Worm (Caenorhabditis elegans) whole organism, L1 larva: ENCODE results near the gene rom-2.

Experiments used
- C16A3.4 ChIP-seq: fragments of 150-350 bp; optimal IDR thresholded peaks from 2 replicates; lab custom pipeline; 2014; ENCODE audit warnings: missing biosample characterization, missing genetic modification characterization
- C34B4.2 ChIP-seq: sonication (generic microtip); optimal IDR thresholded peaks from 2 replicates; lab custom pipeline; 2017; ENCODE audit warnings: mild to moderate bottlenecking, missing genetic modification characterization, missing compliant biosample characterization
- F16B12.6 ChIP-seq: fragments of 150-350 bp; optimal IDR thresholded peaks from 2 replicates; lab custom pipeline; 2014; ENCODE audit warnings: missing biosample characterization, missing genetic modification characterization
- aly-2 ChIP-seq: fragments of 150-350 bp; optimal IDR thresholded peaks from 2 replicates; lab custom pipeline; 2014; ENCODE audit warnings: missing biosample characterization, missing genetic modification characterization
- blmp-1 ChIP-seq: fragments of 150-350 bp; optimal IDR thresholded peaks from 2 replicates; lab custom pipeline; 2014; ENCODE audit warnings: missing biosample characterization, missing genetic modification characterization
- ceh-82 ChIP-seq, 3 experiments: fragments of 150-350 bp in 1 of 3; sonication (generic microtip) in 2 of 3; optimal IDR thresholded peaks; 2 replicates each; lab custom pipeline; 2014 to 2017; ENCODE audit warnings: missing biosample characterization in 3 of 3, missing genetic modification characterization in 3 of 3
- dpl-1 ChIP-seq, 3 experiments: fragments of 150-350 bp in 2 of 3; sonication (generic microtip) in 1 of 3; optimal IDR thresholded peaks; 2 replicates each; lab custom pipeline; 2014 to 2017; ENCODE audit warnings: missing biosample characterization in 3 of 3, missing genetic modification characterization in 3 of 3, missing genetic modification reagents in 3 of 3
- efl-1 ChIP-seq, 4 experiments: fragments of 150-350 bp; optimal IDR thresholded peaks in 3 of 4; peaks in 1 of 4; 1 replicate in 1 of 4; 2 replicates in 3 of 4; lab custom pipeline; 2014; ENCODE audit warnings: missing biosample characterization in 2 of 4, missing genetic modification characterization in 2 of 4, missing genetic modification reagents in 2 of 4
- elt-3 ChIP-seq, 6 experiments: fragments of 150-350 bp in 1 of 6; sonication (generic microtip); optimal IDR thresholded peaks; 2 replicates each; lab custom pipeline; 2017 to 2018; ENCODE audit warnings: missing biosample characterization in 6 of 6, missing genetic modification characterization in 6 of 6, inconsistent platforms in 1 of 6
- fkh-8 ChIP-seq: sonication (generic microtip); optimal IDR thresholded peaks from 2 replicates; lab custom pipeline; 2016; ENCODE audit warnings: mild to moderate bottlenecking, missing genetic modification characterization, missing compliant biosample characterization
- grh-1 ChIP-seq: fragments of 200-800 bp; sonication (Bioruptor generic); IDR thresholded peaks from 2 replicates; pipeline ENCODE4 v1.3.6; 2022; ENCODE audit warnings: missing genetic modification reagents, missing genetic modification characterization, missing compliant biosample characterization
- hlh-17 ChIP-seq: fragments of 200-800 bp; sonication (Bioruptor generic); optimal IDR thresholded peaks from 2 replicates; lab custom pipeline; 2018; ENCODE audit warnings: missing genetic modification characterization, mild to moderate bottlenecking, missing compliant biosample characterization, moderate library complexity, borderline replicate concordance
- hpl-2 ChIP-seq: fragments of 150-350 bp; optimal IDR thresholded peaks from 2 replicates; lab custom pipeline; 2014; ENCODE audit warnings: missing biosample characterization, missing genetic modification reagents, missing genetic modification characterization
- lin-15B ChIP-seq: fragments of 150-350 bp; sonication (generic microtip); optimal IDR thresholded peaks from 3 replicates; lab custom pipeline; 2014; ENCODE audit warnings: missing biosample characterization, missing genetic modification characterization
- lin-35 ChIP-seq, 2 experiments: fragments of 150-350 bp; optimal IDR thresholded peaks; 2 replicates each; lab custom pipeline; 2014; ENCODE audit warnings: missing biosample characterization in 2 of 2, missing genetic modification characterization in 2 of 2, missing genetic modification reagents in 2 of 2
- lin-39 ChIP-seq: fragments of 150-350 bp; optimal IDR thresholded peaks from 2 replicates; lab custom pipeline; 2014; ENCODE audit warnings: missing biosample characterization, missing genetic modification reagents, missing genetic modification characterization
- lsy-2 ChIP-seq, 2 experiments: fragments of 150-350 bp; optimal IDR thresholded peaks; 2 replicates each; lab custom pipeline; 2014; ENCODE audit warnings: missing biosample characterization in 2 of 2, missing genetic modification characterization in 2 of 2
- mdl-1 ChIP-seq, 2 experiments: fragments of 150-350 bp; optimal IDR thresholded peaks; 2 replicates each; lab custom pipeline; 2014 to 2017; ENCODE audit warnings: missing biosample characterization in 2 of 2, missing genetic modification characterization in 2 of 2, inconsistent platforms in 1 of 2
- mep-1 ChIP-seq: fragments of 150-350 bp; optimal IDR thresholded peaks from 2 replicates; lab custom pipeline; 2014; ENCODE audit warnings: missing biosample characterization, missing genetic modification characterization
- nhr-20 ChIP-seq: sonication (generic microtip); optimal IDR thresholded peaks from 2 replicates; lab custom pipeline; 2016; ENCODE audit warnings: mild to moderate bottlenecking, missing genetic modification characterization, missing compliant biosample characterization
- nhr-47 ChIP-seq: sonication (generic microtip); optimal IDR thresholded peaks from 2 replicates; lab custom pipeline; 2016; ENCODE audit warnings: mild to moderate bottlenecking, missing genetic modification characterization, moderate library complexity, missing compliant biosample characterization
- nhr-71 ChIP-seq: sonication (generic microtip); optimal IDR thresholded peaks from 2 replicates; lab custom pipeline; 2016; ENCODE audit warnings: mild to moderate bottlenecking, missing genetic modification characterization, moderate library complexity, missing compliant biosample characterization
- nhr-76 ChIP-seq: sonication (generic microtip); optimal IDR thresholded peaks from 2 replicates; lab custom pipeline; 2017; ENCODE audit warnings: missing biosample characterization, missing genetic modification characterization
- nhr-77 ChIP-seq: fragments of 150-350 bp; optimal IDR thresholded peaks from 2 replicates; lab custom pipeline; 2014; ENCODE audit warnings: missing biosample characterization, missing genetic modification characterization
- nhr-85 ChIP-seq: sonication (generic microtip); peaks from one replicate; lab custom pipeline; 2016; ENCODE audit warnings: missing genetic modification characterization, inconsistent platforms, missing compliant biosample characterization
- nhr-90 ChIP-seq: sonication (generic microtip); optimal IDR thresholded peaks from 2 replicates; lab custom pipeline; 2016; ENCODE audit warnings: mild to moderate bottlenecking, missing genetic modification characterization, missing compliant biosample characterization; ENCODE audit not compliant: poor library complexity
- pag-3 ChIP-seq: sonication (generic microtip); optimal IDR thresholded peaks from 2 replicates; lab custom pipeline; 2017; ENCODE audit warnings: missing genetic modification characterization, mild to moderate bottlenecking, missing compliant biosample characterization, antibody characterized with exemption, borderline replicate concordance; ENCODE audit not compliant: insufficient read depth
- pax-3 ChIP-seq: fragments of 200-800 bp; sonication (Bioruptor generic); optimal IDR thresholded peaks from 2 replicates; lab custom pipeline; 2018; ENCODE audit warnings: mild to moderate bottlenecking, missing genetic modification characterization, moderate library complexity, missing compliant biosample characterization
- pqm-1 ChIP-seq: sonication (generic microtip); optimal IDR thresholded peaks from 3 replicates; lab custom pipeline; 2017; ENCODE audit warnings: missing biosample characterization, missing genetic modification characterization
- rnt-1 ChIP-seq: sonication (generic microtip); optimal IDR thresholded peaks from 2 replicates; lab custom pipeline; 2016; ENCODE audit warnings: mild to moderate bottlenecking, missing genetic modification characterization, moderate library complexity, missing compliant biosample characterization
- skn-1 ChIP-seq: fragments of 150-350 bp; optimal IDR thresholded peaks from 2 replicates; lab custom pipeline; 2014; ENCODE audit warnings: missing biosample characterization, missing genetic modification characterization
- snu-23 ChIP-seq: sonication (generic microtip); optimal IDR thresholded peaks from 2 replicates; lab custom pipeline; 2016; ENCODE audit warnings: missing genetic modification characterization, missing compliant biosample characterization
- swsn-7 ChIP-seq: sonication (generic microtip); optimal IDR thresholded peaks from 2 replicates; lab custom pipeline; 2016; ENCODE audit warnings: missing genetic modification characterization, missing compliant biosample characterization
- tbx-2 ChIP-seq: sonication (generic microtip); optimal IDR thresholded peaks from 2 replicates; lab custom pipeline; 2016; ENCODE audit warnings: missing genetic modification characterization, missing compliant biosample characterization
- tlp-1 ChIP-seq: fragments of 150-350 bp; optimal IDR thresholded peaks from 2 replicates; lab custom pipeline; 2014; ENCODE audit warnings: missing biosample characterization, missing genetic modification characterization
- unc-62 ChIP-seq: fragments of 150-350 bp; optimal IDR thresholded peaks from 2 replicates; lab custom pipeline; 2014; ENCODE audit warnings: missing biosample characterization, missing genetic modification reagents, missing genetic modification characterization
- ztf-11 ChIP-seq, 2 experiments: sonication (generic microtip); optimal IDR thresholded peaks; 2 replicates each; lab custom pipeline; 2016 to 2017; ENCODE audit warnings: missing genetic modification characterization in 2 of 2, missing biosample characterization in 1 of 2, missing compliant biosample characterization in 1 of 2

The rom-2 gene

DNA sequence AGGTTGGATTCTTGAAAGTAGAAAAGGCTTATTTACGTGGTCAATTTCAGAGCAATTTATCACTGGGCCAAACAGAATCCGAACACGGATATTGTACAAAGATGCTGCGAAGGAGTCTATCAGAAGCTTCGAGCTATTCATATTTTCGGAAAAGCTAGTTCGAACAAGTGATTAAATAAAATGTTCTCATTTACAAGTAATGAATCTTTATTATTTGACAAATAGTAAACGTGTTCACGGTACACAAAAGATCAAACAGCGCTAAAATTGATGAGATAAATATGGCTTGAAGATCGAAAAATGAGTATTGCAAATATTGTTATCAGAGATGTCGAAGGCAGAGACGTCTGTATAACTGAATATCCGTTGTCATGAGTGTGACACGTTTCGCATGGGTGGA lies 19.7 kb upstream of the rom-2 start:
- TF ChIP-seq hlh-17 (no peak), aly-2 (no peak), pqm-1 (tag; lab: Kevin White, UChicago) (no peak), unc-62 (GFP tag; lab: Kevin White, UChicago) (no peak), pax-3 (no peak), nhr-76 (tag; lab: Kevin White, UChicago) (no peak)
- TF ChIP-seq, all 84 proteins: peak for 0

DNA sequence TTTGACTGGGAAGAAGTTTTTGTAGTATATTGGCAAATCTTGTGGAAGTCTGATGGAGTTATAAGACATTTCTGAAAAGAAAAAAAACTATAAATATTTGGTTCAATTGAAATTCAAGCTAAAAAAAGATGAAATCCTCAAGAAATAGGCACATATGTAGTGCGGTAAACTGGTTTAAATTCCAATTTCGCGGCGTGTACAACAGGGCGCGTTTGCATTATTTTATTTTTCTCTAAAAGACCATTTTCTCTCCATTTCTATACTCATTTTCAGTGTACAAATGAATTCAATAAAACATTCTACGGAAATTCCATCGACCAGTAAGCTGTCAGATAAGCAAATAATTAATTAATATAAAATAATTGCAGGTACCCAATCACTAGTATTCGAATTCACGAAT lies 18.7 kb upstream of the rom-2 start, which contains the start of the genes pri-1 and F58A4.6:
Gene pri-1 (minus strand): TSS at position 71 of the 400 bp plus-strand sequence.
Gene F58A4.6 (plus strand): TSS at position 272 of the 400 bp plus-strand sequence.
- TF ChIP-seq elt-3 (tag; optimal IDR thresholded peaks at IDR 0.05; lab: Kevin White, UChicago) (peak in 1 of 6 experiments; percentile 28), F16B12.6 (tag; lab: Kevin White, UChicago) (peak; percentile 48), dpl-1 (GFP tag; optimal IDR thresholded peaks at IDR 0.05; lab: Kevin White, UChicago) (peak; percentile 81 to 91 (median 86)), blmp-1 (tag; lab: Kevin White, UChicago) (peak; percentile 7), nhr-71 (tag; lab: Kevin White, UChicago) (peak; percentile 32), grh-1 (GFP tag; lab: Robert Waterston, UW) (peak; percentile 55), skn-1 (peak; percentile 12), pag-3 (tag; lab: Kevin White, UChicago) (no peak), mdl-1 (tag; optimal IDR thresholded peaks at IDR 0.05; lab: Kevin White, UChicago) (no peak), nhr-90 (tag; lab: Kevin White, UChicago) (peak; percentile 28), aly-2 (no peak), nhr-47 (tag; lab: Kevin White, UChicago) (peak; percentile 24), ceh-82 (tag; optimal IDR thresholded peaks at IDR 0.05; lab: Kevin White, UChicago) (peak in 1 of 3 experiments; percentile 56), swsn-7 (peak; percentile 7), C16A3.4 (tag; lab: Kevin White, UChicago) (peak; percentile 35), nhr-20 (peak; percentile 31), snu-23 (GFP tag; lab: Kevin White, UChicago) (peak; percentile 43), ztf-11 (tag; optimal IDR thresholded peaks at IDR 0.05; lab: Kevin White, UChicago) (peak in 1 of 2 experiments; percentile 2), tbx-2 (tag; lab: Kevin White, UChicago) (peak; percentile 19), hlh-17 (no peak), nhr-85 (tag; lab: Kevin White, UChicago) (peak; percentile 76), pax-3 (no peak), rnt-1 (tag; lab: Kevin White, UChicago) (peak; percentile 40), nhr-77 (tag; lab: Kevin White, UChicago) (no peak), lin-15B (peak; percentile 32), lin-35 (GFP tag; optimal IDR thresholded peaks at IDR 0.05; lab: Kevin White, UChicago) (peak; percentile 82 to 94), C34B4.2 (tag; lab: Kevin White, UChicago) (no peak), mep-1 (tag; lab: Kevin White, UChicago) (peak; percentile 30), lsy-2 (tag; optimal IDR thresholded peaks at IDR 0.05; lab: Kevin White, UChicago) (peak; percentile 28 to 76), efl-1 (optimal IDR thresholded peaks at IDR 0.05; lab: Kevin White, UChicago) (peak; percentile 88 to 90), efl-1 (GFP tag; optimal IDR thresholded peaks at IDR 0.05 in 1 of 2; lab: Kevin White, UChicago) (peak; percentile 90 to 99)

DNA sequence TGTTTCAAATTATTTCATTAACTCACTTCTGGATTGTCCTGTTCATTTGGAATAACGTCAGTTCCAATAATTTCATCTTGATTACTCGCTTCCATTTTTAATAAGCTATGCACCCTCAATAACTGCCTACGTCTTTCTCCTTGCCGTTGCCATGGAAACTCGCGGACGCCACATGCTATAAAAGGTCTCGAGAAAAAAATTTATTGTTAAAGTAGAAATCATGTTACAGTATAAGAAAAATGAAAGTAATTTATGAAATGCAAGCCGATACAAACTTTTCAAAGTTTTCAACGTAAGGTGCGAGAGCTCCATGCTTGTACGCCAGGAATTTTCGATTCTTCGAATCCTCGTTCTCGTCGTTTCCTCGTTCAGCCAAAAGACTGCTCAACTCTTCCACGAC lies 16.6 kb upstream of the rom-2 start, which contains the start of gene bbs-4:
Gene bbs-4 (minus strand): TSS at position 101 of the 400 bp plus-strand sequence.
- TF ChIP-seq fkh-8 (tag; lab: Kevin White, UChicago) (peak; percentile 54), C34B4.2 (tag; lab: Kevin White, UChicago) (no peak)

DNA sequence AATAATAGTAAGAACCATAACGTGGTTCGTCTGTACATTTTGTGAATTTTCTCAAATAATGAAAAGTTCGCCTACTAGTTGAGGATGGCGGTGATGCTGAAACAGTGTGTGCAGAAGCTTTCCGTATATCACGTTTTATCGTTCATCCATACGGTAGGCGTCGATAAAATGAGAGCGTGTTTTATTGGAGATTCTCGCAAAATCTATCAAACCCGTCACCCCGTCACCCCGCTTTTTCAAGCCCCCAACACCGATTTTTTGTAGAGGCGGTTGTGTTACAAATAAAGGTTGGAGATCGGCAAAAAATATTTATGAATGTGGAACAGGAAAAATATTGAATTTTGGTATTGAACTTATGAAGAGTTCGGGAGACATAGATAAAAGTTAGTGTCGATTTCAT lies 13.2 kb upstream of the rom-2 start, which contains the start of gene clec-161:
Gene clec-161 (minus strand): TSS at position 101 of the 400 bp plus-strand sequence.
- TF ChIP-seq hpl-2 (GFP tag; lab: Kevin White, UChicago) (no peak), C16A3.4 (tag; lab: Kevin White, UChicago) (no peak), lin-39 (tag; lab: Kevin White, UChicago) (no peak), tlp-1 (no peak), elt-3 (tag; optimal IDR thresholded peaks at IDR 0.05; lab: Kevin White, UChicago) (no peak)
